Worm (Caenorhabditis elegans) whole organism, L1 larva: ENCODE measurements around the gene F52D2.5.
A peak's percentile ranks its signal among the peaks of the same experiment; 100 is the strongest.

Experiments
- C34B4.2 ChIP-seq: sonication (generic microtip); optimal IDR thresholded peaks from 2 replicates; lab custom pipeline; 2017; ENCODE audit warnings: mild to moderate bottlenecking, missing genetic modification characterization, missing compliant biosample characterization
- Y116A8C.19 ChIP-seq: sonication (generic microtip); optimal IDR thresholded peaks from 2 replicates; lab custom pipeline; 2016; ENCODE audit warnings: missing compliant biosample characterization, missing genetic modification characterization, borderline replicate concordance
- alr-1 ChIP-seq: fragments of 200-800 bp; sonication (Bioruptor generic); optimal IDR thresholded peaks from 2 replicates; lab custom pipeline; 2018; ENCODE audit warnings: borderline replicate concordance, mild to moderate bottlenecking, missing genetic modification characterization, missing compliant biosample characterization
- blmp-1 ChIP-seq: fragments of 150-350 bp; optimal IDR thresholded peaks from 2 replicates; lab custom pipeline; 2014; ENCODE audit warnings: missing biosample characterization, missing genetic modification characterization
- ceh-8 ChIP-seq: fragments of 200-800 bp; sonication (Bioruptor generic); optimal IDR thresholded peaks from 2 replicates; lab custom pipeline; 2018; ENCODE audit warnings: mild to moderate bottlenecking, missing genetic modification characterization, moderate library complexity, missing compliant biosample characterization
- ceh-82 ChIP-seq, 3 experiments: fragments of 150-350 bp in 1 of 3; sonication (generic microtip) in 2 of 3; optimal IDR thresholded peaks; 2 replicates each; lab custom pipeline; 2014 to 2017; ENCODE audit warnings: missing biosample characterization in 3 of 3, missing genetic modification characterization in 3 of 3
- ceh-88 ChIP-seq: fragments of 200-800 bp; sonication (Bioruptor generic); IDR thresholded peaks from 2 replicates; pipeline ENCODE4 v1.3.6; 2022; ENCODE audit warnings: missing genetic modification characterization, missing compliant biosample characterization
- dpl-1 ChIP-seq, 3 experiments: fragments of 150-350 bp in 2 of 3; sonication (generic microtip) in 1 of 3; optimal IDR thresholded peaks; 2 replicates each; lab custom pipeline; 2014 to 2017; ENCODE audit warnings: missing biosample characterization in 3 of 3, missing genetic modification characterization in 3 of 3, missing genetic modification reagents in 3 of 3
- efl-1 ChIP-seq, 4 experiments: fragments of 150-350 bp; optimal IDR thresholded peaks in 3 of 4; peaks in 1 of 4; 1 replicate in 1 of 4; 2 replicates in 3 of 4; lab custom pipeline; 2014; ENCODE audit warnings: missing biosample characterization in 2 of 4, missing genetic modification characterization in 2 of 4, missing genetic modification reagents in 2 of 4
- efl-3 ChIP-seq: fragments of 200-800 bp; sonication (Bioruptor generic); optimal IDR thresholded peaks from 2 replicates; lab custom pipeline; 2018; ENCODE audit warnings: mild to moderate bottlenecking, missing genetic modification characterization, missing compliant biosample characterization
- egl-13 ChIP-seq: sonication (generic microtip); optimal IDR thresholded peaks from 2 replicates; lab custom pipeline; 2016; ENCODE audit warnings: missing genotype, missing genetic modification reagents, missing genetic modification characterization, missing compliant biosample characterization
- egl-27 ChIP-seq, 2 experiments: fragments of 150-350 bp in 1 of 2; sonication (generic microtip); optimal IDR thresholded peaks; 3 replicates each; lab custom pipeline; 2017 to 2018; ENCODE audit warnings: missing biosample characterization in 2 of 2, missing genetic modification characterization in 2 of 2, missing genetic modification reagents in 2 of 2
- ets-5 ChIP-seq: fragments of 200-800 bp; sonication (Bioruptor generic); IDR thresholded peaks from 2 replicates; pipeline ENCODE4 v1.3.6; 2022; ENCODE audit warnings: missing genetic modification characterization, missing compliant biosample characterization
- fkh-4 ChIP-seq: sonication (generic microtip); optimal IDR thresholded peaks from 2 replicates; lab custom pipeline; 2016; ENCODE audit warnings: missing compliant biosample characterization, missing genetic modification characterization, borderline replicate concordance
- hpl-2 ChIP-seq: fragments of 150-350 bp; optimal IDR thresholded peaks from 2 replicates; lab custom pipeline; 2014; ENCODE audit warnings: missing biosample characterization, missing genetic modification reagents, missing genetic modification characterization
- jun-1 ChIP-seq: fragments of 150-350 bp; optimal IDR thresholded peaks from 2 replicates; lab custom pipeline; 2014; ENCODE audit warnings: missing biosample characterization, missing genetic modification reagents, missing genetic modification characterization
- lin-15B ChIP-seq: fragments of 150-350 bp; sonication (generic microtip); optimal IDR thresholded peaks from 3 replicates; lab custom pipeline; 2014; ENCODE audit warnings: missing biosample characterization, missing genetic modification characterization
- lir-3 ChIP-seq: sonication (generic microtip); optimal IDR thresholded peaks from 2 replicates; lab custom pipeline; 2016; ENCODE audit warnings: mild to moderate bottlenecking, missing genetic modification characterization, moderate library complexity, missing compliant biosample characterization; ENCODE audit not compliant: poor library complexity
- lsy-2 ChIP-seq, 2 experiments: fragments of 150-350 bp; optimal IDR thresholded peaks; 2 replicates each; lab custom pipeline; 2014; ENCODE audit warnings: missing biosample characterization in 2 of 2, missing genetic modification characterization in 2 of 2
- mab-9 ChIP-seq: fragments of 200-800 bp; sonication (Bioruptor generic); IDR thresholded peaks from 2 replicates; pipeline ENCODE4 v1.3.6; 2022; ENCODE audit warnings: missing genetic modification reagents, missing genetic modification characterization, missing compliant biosample characterization
- mef-2 ChIP-seq: fragments of 150-350 bp; optimal IDR thresholded peaks from 2 replicates; lab custom pipeline; 2014; ENCODE audit warnings: missing biosample characterization, missing genetic modification characterization
- mep-1 ChIP-seq: fragments of 150-350 bp; optimal IDR thresholded peaks from 2 replicates; lab custom pipeline; 2014; ENCODE audit warnings: missing biosample characterization, missing genetic modification characterization
- nhr-11 ChIP-seq: fragments of 150-350 bp; optimal IDR thresholded peaks from 2 replicates; lab custom pipeline; 2014; ENCODE audit warnings: missing biosample characterization, missing genetic modification characterization
- nhr-19 ChIP-seq: fragments of 200-800 bp; sonication (Bioruptor generic); conservative IDR thresholded peaks from 2 replicates; pipeline ENCODE4 v1.3.6; 2022; ENCODE audit warnings: missing genetic modification characterization, missing compliant biosample characterization
- nhr-47 ChIP-seq: sonication (generic microtip); optimal IDR thresholded peaks from 2 replicates; lab custom pipeline; 2016; ENCODE audit warnings: mild to moderate bottlenecking, missing genetic modification characterization, moderate library complexity, missing compliant biosample characterization
- nhr-71 ChIP-seq: sonication (generic microtip); optimal IDR thresholded peaks from 2 replicates; lab custom pipeline; 2016; ENCODE audit warnings: mild to moderate bottlenecking, missing genetic modification characterization, moderate library complexity, missing compliant biosample characterization
- nhr-76 ChIP-seq: sonication (generic microtip); optimal IDR thresholded peaks from 2 replicates; lab custom pipeline; 2017; ENCODE audit warnings: missing biosample characterization, missing genetic modification characterization
- pag-3 ChIP-seq: sonication (generic microtip); optimal IDR thresholded peaks from 2 replicates; lab custom pipeline; 2017; ENCODE audit warnings: missing genetic modification characterization, mild to moderate bottlenecking, missing compliant biosample characterization, antibody characterized with exemption, borderline replicate concordance; ENCODE audit not compliant: insufficient read depth
- rnt-1 ChIP-seq: sonication (generic microtip); optimal IDR thresholded peaks from 2 replicates; lab custom pipeline; 2016; ENCODE audit warnings: mild to moderate bottlenecking, missing genetic modification characterization, moderate library complexity, missing compliant biosample characterization
- skn-1 ChIP-seq: fragments of 150-350 bp; optimal IDR thresholded peaks from 2 replicates; lab custom pipeline; 2014; ENCODE audit warnings: missing biosample characterization, missing genetic modification characterization
- snpc-4 ChIP-seq: fragments of 150-350 bp; optimal IDR thresholded peaks from 2 replicates; lab custom pipeline; 2014; ENCODE audit warnings: missing biosample characterization, missing genetic modification characterization
- unc-130 ChIP-seq: fragments of 150-350 bp; optimal IDR thresholded peaks from 2 replicates; lab custom pipeline; 2017; ENCODE audit warnings: missing biosample characterization, missing genetic modification characterization, inconsistent platforms
- unc-30 ChIP-seq: sonication (generic microtip); optimal IDR thresholded peaks from 2 replicates; lab custom pipeline; 2017; ENCODE audit warnings: missing biosample characterization, missing genetic modification characterization
- vab-15 ChIP-seq: sonication (generic microtip); optimal IDR thresholded peaks from 2 replicates; lab custom pipeline; 2017; ENCODE audit warnings: missing genotype, mild to moderate bottlenecking, missing genetic modification characterization, missing compliant biosample characterization
- zag-1 ChIP-seq: fragments of 150-350 bp; optimal IDR thresholded peaks from 2 replicates; lab custom pipeline; 2014; ENCODE audit warnings: missing biosample characterization, missing genetic modification characterization
- ztf-4 ChIP-seq: fragments of 150-350 bp; optimal IDR thresholded peaks from 2 replicates; lab custom pipeline; 2014; ENCODE audit warnings: missing biosample characterization, missing genetic modification characterization

The F52D2.5 gene

DNA sequence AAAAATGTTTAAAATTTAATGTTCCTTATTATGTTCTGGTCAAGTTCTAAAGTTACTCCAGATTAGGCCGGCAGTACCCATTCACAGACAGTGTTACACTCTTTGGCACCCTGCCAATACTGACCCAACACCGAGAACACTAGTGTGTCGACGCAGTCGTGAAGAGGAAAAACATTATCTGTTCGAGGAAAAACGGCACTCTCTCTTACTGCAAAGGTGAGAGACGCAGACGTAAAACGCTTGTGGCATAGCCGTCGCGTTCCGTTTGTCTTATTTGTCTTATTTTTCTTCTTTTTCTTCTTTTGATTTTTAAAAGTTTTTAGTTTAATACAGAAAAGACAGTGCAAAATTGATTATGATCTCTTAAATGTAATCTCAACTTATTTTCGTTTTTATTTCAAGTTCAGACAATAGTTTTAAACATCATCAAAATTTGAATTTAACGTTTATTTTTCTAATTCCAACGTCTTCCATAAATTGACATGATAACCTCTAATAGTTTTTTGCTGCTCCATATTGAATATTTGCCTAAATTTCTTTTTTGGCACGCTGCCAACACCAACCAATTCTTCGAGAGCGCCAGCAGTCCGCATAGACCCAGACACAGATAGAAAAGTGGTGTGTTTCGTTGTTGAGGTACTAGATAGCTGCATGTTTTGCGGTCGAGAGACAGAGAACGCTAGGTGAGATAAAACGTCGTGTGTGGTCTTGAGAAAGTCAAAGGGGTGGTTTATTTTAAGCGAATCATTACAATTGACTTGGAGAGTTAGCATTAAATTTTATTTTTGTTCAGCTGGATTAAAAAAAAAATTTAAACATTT, 13.5 kb downstream of the F52D2.5 start (continued):
- TF ChIP-seq ceh-82 (tag; optimal IDR thresholded peaks at IDR 0.05; lab: Kevin White, UChicago) (peak in 2 of 3 experiments; percentile 4 to 58), nhr-76 (tag; lab: Kevin White, UChicago) (no peak), nhr-19 (GFP tag; lab: Robert Waterston, UW) (no peak)

- TF ChIP-seq unc-30 (tag; lab: Kevin White, UChicago) (no peak), blmp-1 (no peak), nhr-71 (tag; lab: Kevin White, UChicago) (no peak), hpl-2 (GFP tag; lab: Kevin White, UChicago) (no peak), zag-1 (tag; lab: Kevin White, UChicago) (no peak), mef-2 (tag; lab: Kevin White, UChicago) (no peak), efl-1 (optimal IDR thresholded peaks at IDR 0.05; lab: Kevin White, UChicago) (no peak), efl-1 (GFP tag; optimal IDR thresholded peaks at IDR 0.05 in 1 of 2; lab: Kevin White, UChicago) (no peak), egl-13 (tag; lab: Kevin White, UChicago) (no peak), unc-130 (no peak), lir-3 (no peak), ceh-88 (GFP tag; lab: Robert Waterston, UW) (no peak), nhr-11 (no peak), ets-5 (GFP tag; lab: Robert Waterston, UW) (no peak), ztf-4 (tag; lab: Kevin White, UChicago) (no peak), lin-15B (tag; lab: Kevin White, UChicago) (no peak), vab-15 (tag; lab: Kevin White, UChicago) (no peak), pag-3 (tag; lab: Kevin White, UChicago) (no peak), alr-1 (tag; lab: Kevin White, UChicago) (no peak), nhr-76 (tag; lab: Kevin White, UChicago) (no peak)
Measured at ce11 chrX:1959063-1959462, 15.5 kb downstream of the F52D2.5 start.

ce11 chrX:1939887-1940286, 34.7 kb downstream of the F52D2.5 start, which contains the start of gene Y59E1A.4:
Gene Y59E1A.4 (minus strand): TSS chrX:1939987.
- no peak for TF ChIP-seq efl-3 (GFP tag; lab: Kevin White, UChicago)

DNA sequence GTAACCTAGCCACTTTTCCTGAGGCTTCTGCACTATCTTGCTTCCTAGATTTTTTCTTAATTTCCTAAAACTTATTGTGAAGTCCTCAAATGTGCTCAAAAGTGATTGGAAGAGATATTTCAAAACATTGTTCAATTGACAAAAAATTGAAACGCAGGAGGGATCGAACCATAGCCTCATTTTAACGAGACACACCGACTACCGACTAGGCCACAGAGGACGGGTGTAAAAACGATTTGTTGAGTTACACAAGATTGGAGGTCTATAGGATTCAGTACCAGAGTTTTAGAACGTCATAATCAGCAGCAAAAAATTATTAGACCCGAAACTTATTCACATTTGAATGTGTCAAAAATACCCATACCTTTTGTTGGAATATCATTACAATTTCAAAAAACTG, 35.4 kb downstream of the F52D2.5 start:
- TF ChIP-seq efl-1 (optimal IDR thresholded peaks at IDR 0.05; lab: Kevin White, UChicago) (no peak), efl-1 (GFP tag; optimal IDR thresholded peaks at IDR 0.05 in 1 of 2; lab: Kevin White, UChicago) (peak in 1 of 2 experiments; percentile 70), mep-1 (no peak)
- TF ChIP-seq, all 84 proteins: peak for 1

ce11 chrX:1935438-1935837, 39.2 kb downstream of the F52D2.5 start:
- TF ChIP-seq lsy-2 (tag; optimal IDR thresholded peaks at IDR 0.05; lab: Kevin White, UChicago) (no peak), rnt-1 (tag; lab: Kevin White, UChicago) (no peak), skn-1 (tag; lab: Kevin White, UChicago) (no peak), C34B4.2 (tag; lab: Kevin White, UChicago) (no peak), nhr-47 (no peak), mab-9 (GFP tag; lab: Robert Waterston, UW) (no peak), nhr-19 (GFP tag; lab: Robert Waterston, UW) (no peak), ceh-8 (GFP tag; lab: Kevin White, UChicago) (no peak), dpl-1 (GFP tag; optimal IDR thresholded peaks at IDR 0.05; lab: Kevin White, UChicago) (no peak), jun-1 (tag; lab: Kevin White, UChicago) (no peak), Y116A8C.19 (tag; lab: Kevin White, UChicago) (no peak), egl-27 (tag; optimal IDR thresholded peaks at IDR 0.05; lab: Kevin White, UChicago) (no peak), fkh-4 (tag; lab: Kevin White, UChicago) (no peak), snpc-4 (tag; lab: Kevin White, UChicago) (no peak), mep-1 (no peak)
- TF ChIP-seq, all 84 proteins: peak for 0
